Worm (Caenorhabditis elegans) whole organism, late embryonic: ENCODE results near the gene F14D7.6.
A peak's percentile ranks its signal among the peaks of the same experiment; 100 is the strongest.

Source experiments
- C08G9.2 ChIP-seq: sonication (generic microtip); optimal IDR thresholded peaks from 2 replicates; lab custom pipeline; 2016; ENCODE audit warnings: mild to moderate bottlenecking, missing genetic modification characterization, moderate library complexity, missing compliant biosample characterization
- C38D4.7 ChIP-seq: fragments of 200-800 bp; sonication (Bioruptor generic); optimal IDR thresholded peaks from 2 replicates; lab custom pipeline; 2018; ENCODE audit warnings: mild to moderate bottlenecking, missing genetic modification characterization, moderate library complexity, missing compliant biosample characterization
- F13H6.1 ChIP-seq: sonication (generic microtip); optimal IDR thresholded peaks from 2 replicates; lab custom pipeline; 2016; ENCODE audit warnings: missing genetic modification characterization, missing compliant biosample characterization
- ceh-14 ChIP-seq: sonication (generic microtip); optimal IDR thresholded peaks from 2 replicates; lab custom pipeline; 2016; ENCODE audit warnings: missing genotype, missing genetic modification characterization, missing compliant biosample characterization
- ceh-18 ChIP-seq: sonication (generic microtip); optimal IDR thresholded peaks from 2 replicates; lab custom pipeline; 2016; ENCODE audit warnings: missing genetic modification characterization, missing compliant biosample characterization
- ceh-2 ChIP-seq: sonication (generic microtip); optimal IDR thresholded peaks from 2 replicates; lab custom pipeline; 2016; ENCODE audit warnings: missing genotype, missing genetic modification characterization, missing compliant biosample characterization
- ceh-24 ChIP-seq: sonication (generic microtip); optimal IDR thresholded peaks from 2 replicates; lab custom pipeline; 2016; ENCODE audit warnings: mild to moderate bottlenecking, missing genetic modification characterization, missing compliant biosample characterization
- ceh-31 ChIP-seq: sonication (generic microtip); optimal IDR thresholded peaks from 2 replicates; lab custom pipeline; 2016; ENCODE audit warnings: missing genetic modification characterization, missing compliant biosample characterization
- ceh-34 ChIP-seq: sonication (generic microtip); optimal IDR thresholded peaks from 2 replicates; lab custom pipeline; 2016; ENCODE audit warnings: mild to moderate bottlenecking, missing genetic modification characterization, missing compliant biosample characterization
- ceh-6 ChIP-seq: fragments of 200-800 bp; sonication (Bioruptor generic); optimal IDR thresholded peaks from 2 replicates; lab custom pipeline; 2018; ENCODE audit warnings: mild to moderate bottlenecking, missing genetic modification characterization, missing compliant biosample characterization
- ceh-9 ChIP-seq: sonication (generic microtip); optimal IDR thresholded peaks from 2 replicates; lab custom pipeline; 2016; ENCODE audit warnings: mild to moderate bottlenecking, missing genetic modification characterization, inconsistent platforms, missing compliant biosample characterization
- dmd-4 ChIP-seq: sonication (generic microtip); optimal IDR thresholded peaks from 2 replicates; lab custom pipeline; 2016; ENCODE audit warnings: borderline replicate concordance, missing genetic modification characterization, missing compliant biosample characterization
- dve-1 ChIP-seq: sonication (generic microtip); optimal IDR thresholded peaks from 2 replicates; lab custom pipeline; 2017; ENCODE audit warnings: antibody characterized with exemption, mild to moderate bottlenecking, missing genetic modification characterization, missing compliant biosample characterization
- ets-4 ChIP-seq: sonication (generic microtip); optimal IDR thresholded peaks from 2 replicates; lab custom pipeline; 2016; ENCODE audit warnings: missing genetic modification characterization, missing compliant biosample characterization
- fax-1 ChIP-seq: sonication (generic microtip); optimal IDR thresholded peaks from 2 replicates; lab custom pipeline; 2016; ENCODE audit warnings: missing genotype, missing genetic modification characterization, missing compliant biosample characterization
- fkh-10 ChIP-seq: fragments of 150-350 bp; optimal IDR thresholded peaks from 2 replicates; lab custom pipeline; 2014; ENCODE audit warnings: missing biosample characterization, missing genetic modification reagents, missing genetic modification characterization
- fkh-6 ChIP-seq: sonication (generic microtip); optimal IDR thresholded peaks from 2 replicates; lab custom pipeline; 2016; ENCODE audit warnings: missing genetic modification characterization, missing compliant biosample characterization
- hlh-13 ChIP-seq: fragments of 200-800 bp; sonication (Bioruptor generic); optimal IDR thresholded peaks from 2 replicates; lab custom pipeline; 2018; ENCODE audit warnings: mild to moderate bottlenecking, missing genetic modification characterization, missing compliant biosample characterization
- hlh-6 ChIP-seq: sonication (generic microtip); optimal IDR thresholded peaks from 2 replicates; lab custom pipeline; 2016; ENCODE audit warnings: missing genotype, missing genetic modification characterization, missing compliant biosample characterization
- hlh-8 ChIP-seq: sonication (generic microtip); optimal IDR thresholded peaks from 2 replicates; lab custom pipeline; 2016; ENCODE audit warnings: missing genotype, missing genetic modification characterization, missing compliant biosample characterization
- lim-6 ChIP-seq: sonication (generic microtip); optimal IDR thresholded peaks from 2 replicates; lab custom pipeline; 2016; ENCODE audit warnings: missing genetic modification characterization, missing compliant biosample characterization
- madf-2 ChIP-seq: sonication (generic microtip); optimal IDR thresholded peaks from 2 replicates; lab custom pipeline; 2017; ENCODE audit warnings: missing genetic modification characterization, missing compliant biosample characterization
- mec-3 ChIP-seq: sonication (generic microtip); optimal IDR thresholded peaks from 2 replicates; lab custom pipeline; 2016; ENCODE audit warnings: borderline replicate concordance, missing genetic modification characterization, missing compliant biosample characterization
- nfya-1 ChIP-seq: sonication (generic microtip); optimal IDR thresholded peaks from 2 replicates; lab custom pipeline; 2017; ENCODE audit warnings: missing genetic modification characterization, mild to moderate bottlenecking, missing compliant biosample characterization, antibody characterized with exemption, moderate library complexity
- nhr-232 ChIP-seq: sonication (generic microtip); optimal IDR thresholded peaks from 2 replicates; lab custom pipeline; 2016; ENCODE audit warnings: missing genetic modification characterization, missing compliant biosample characterization
- pag-3 ChIP-seq: sonication (generic microtip); optimal IDR thresholded peaks from 2 replicates; lab custom pipeline; 2016; ENCODE audit warnings: missing compliant biosample characterization, missing genetic modification characterization, borderline replicate concordance
- pat-9 ChIP-seq: fragments of 200-800 bp; sonication (Bioruptor generic); optimal IDR thresholded peaks from 2 replicates; lab custom pipeline; 2018; ENCODE audit warnings: mild to moderate bottlenecking, missing genetic modification characterization, moderate library complexity, missing compliant biosample characterization
- pqm-1 ChIP-seq: sonication (generic microtip); optimal IDR thresholded peaks from 2 replicates; lab custom pipeline; 2016; ENCODE audit warnings: missing genetic modification characterization, missing compliant biosample characterization
- pros-1 ChIP-seq: fragments of 150-350 bp; optimal IDR thresholded peaks from 2 replicates; lab custom pipeline; 2014; ENCODE audit warnings: missing biosample characterization, missing genetic modification reagents, missing genetic modification characterization
- ref-2 ChIP-seq: sonication (generic microtip); optimal IDR thresholded peaks from 2 replicates; lab custom pipeline; 2016; ENCODE audit warnings: missing genetic modification characterization, missing compliant biosample characterization
- rnt-1 ChIP-seq: sonication (generic microtip); optimal IDR thresholded peaks from 2 replicates; lab custom pipeline; 2016; ENCODE audit warnings: missing genetic modification characterization, missing compliant biosample characterization
- sdc-2 ChIP-seq: sonication (generic microtip); optimal IDR thresholded peaks from 2 replicates; lab custom pipeline; 2016; ENCODE audit warnings: missing genotype, missing genetic modification characterization, missing compliant biosample characterization
- sox-2 ChIP-seq: fragments of 200-800 bp; sonication (Bioruptor generic); IDR thresholded peaks from 2 replicates; pipeline ENCODE4 v1.3.6; 2022; ENCODE audit warnings: missing genetic modification reagents, missing genetic modification characterization, missing compliant biosample characterization
- syd-9 ChIP-seq: sonication (generic microtip); optimal IDR thresholded peaks from 2 replicates; lab custom pipeline; 2016; ENCODE audit warnings: mild to moderate bottlenecking, missing genetic modification characterization, moderate library complexity, missing compliant biosample characterization
- tbx-2 ChIP-seq: sonication (generic microtip); optimal IDR thresholded peaks from 2 replicates; lab custom pipeline; 2016; ENCODE audit warnings: missing genetic modification characterization, missing compliant biosample characterization
- ttx-3 ChIP-seq: sonication (generic microtip); optimal IDR thresholded peaks from 2 replicates; lab custom pipeline; 2016; ENCODE audit warnings: missing genetic modification reagents, missing genetic modification characterization, missing compliant biosample characterization
- unc-3 ChIP-seq, 2 experiments: fragments of 200-800 bp in 1 of 2; sonication (Bioruptor generic) in 1 of 2; sonication (generic microtip) in 1 of 2; conservative IDR thresholded peaks in 1 of 2; optimal IDR thresholded peaks in 1 of 2; 2 replicates each; pipeline versions ENCODE4 v1.3.6 to Lab custom; 2016 to 2022; ENCODE audit warnings: missing compliant biosample characterization in 2 of 2, missing genetic modification characterization in 2 of 2, missing genetic modification reagents in 1 of 2
- unc-42 ChIP-seq: sonication (generic microtip); optimal IDR thresholded peaks from 2 replicates; lab custom pipeline; 2016; ENCODE audit warnings: missing genotype, missing genetic modification characterization, missing compliant biosample characterization
- unc-55 ChIP-seq: sonication (generic microtip); optimal IDR thresholded peaks from 2 replicates; lab custom pipeline; 2017; ENCODE audit warnings: missing biosample characterization, missing genetic modification reagents, missing genetic modification characterization
- unc-86 ChIP-seq: sonication (generic microtip); optimal IDR thresholded peaks from 2 replicates; lab custom pipeline; 2016; ENCODE audit warnings: missing genetic modification characterization, missing compliant biosample characterization
- zip-5 ChIP-seq: sonication (generic microtip); optimal IDR thresholded peaks from 2 replicates; lab custom pipeline; 2016; ENCODE audit warnings: missing genetic modification characterization, missing compliant biosample characterization
- ztf-16 ChIP-seq: sonication (generic microtip); optimal IDR thresholded peaks from 2 replicates; lab custom pipeline; 2017; ENCODE audit warnings: missing genetic modification characterization, missing compliant biosample characterization

Gene F14D7.6

DNA sequence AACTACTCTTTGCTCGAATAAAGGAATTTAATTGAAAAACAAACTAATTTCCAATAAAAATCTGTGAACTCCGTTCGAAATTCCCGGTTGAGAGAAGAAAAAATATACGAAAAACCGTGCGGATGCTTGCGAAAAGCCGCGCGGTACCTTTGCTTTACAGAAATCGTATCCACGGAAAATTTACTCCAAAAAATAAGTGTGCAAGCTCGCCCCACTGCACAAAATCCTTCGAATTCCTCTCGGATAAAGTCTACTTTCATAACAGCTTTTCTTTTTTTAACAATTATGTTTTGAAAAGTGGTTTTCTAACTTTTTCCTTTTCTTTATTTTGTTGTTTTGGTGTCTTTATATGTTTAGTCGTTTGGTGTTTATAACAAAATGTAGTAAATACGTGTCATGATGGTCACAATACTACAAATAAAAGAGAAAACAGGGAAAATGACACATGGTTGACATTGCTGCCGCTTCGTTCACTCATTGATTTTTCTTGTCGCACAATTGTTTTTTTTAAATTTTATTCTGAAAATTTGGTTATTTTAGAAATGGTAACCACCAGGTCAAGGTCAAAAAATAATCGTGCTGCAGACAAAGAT is 46.1 kb downstream of the F14D7.6 start, which contains the start of gene cept-2 (continued):
- TF ChIP-seq fax-1 (tag; lab: Kevin White, UChicago), result peak; percentile 75
- peak; percentile 32 for TF ChIP-seq zip-5 (tag; lab: Kevin White, UChicago)
- TF ChIP-seq ceh-9, result no peak
- TF ChIP-seq ztf-16, result peak; percentile 57
- TF ChIP-seq lim-6 (tag; lab: Kevin White, UChicago), result peak; percentile 73
- peak; percentile 83 for TF ChIP-seq unc-42
- no peak for TF ChIP-seq C38D4.7 (GFP tag; lab: Kevin White, UChicago)
- TF ChIP-seq hlh-13 (GFP tag; lab: Kevin White, UChicago), result no peak
- no peak for TF ChIP-seq mec-3 (tag; lab: Kevin White, UChicago)
- no peak for TF ChIP-seq sox-2 (GFP tag; lab: Robert Waterston, UW)
- TF ChIP-seq ceh-6 (GFP tag; lab: Kevin White, UChicago), result no peak
- TF ChIP-seq dmd-4 (tag; lab: Kevin White, UChicago), result no peak
- peak; percentile 58 for TF ChIP-seq hlh-8 (tag; lab: Kevin White, UChicago)
- TF ChIP-seq ceh-18, result peak; percentile 77
- no peak for TF ChIP-seq nhr-232
- TF ChIP-seq nfya-1 (tag; lab: Kevin White, UChicago), result peak; percentile 75

DNA sequence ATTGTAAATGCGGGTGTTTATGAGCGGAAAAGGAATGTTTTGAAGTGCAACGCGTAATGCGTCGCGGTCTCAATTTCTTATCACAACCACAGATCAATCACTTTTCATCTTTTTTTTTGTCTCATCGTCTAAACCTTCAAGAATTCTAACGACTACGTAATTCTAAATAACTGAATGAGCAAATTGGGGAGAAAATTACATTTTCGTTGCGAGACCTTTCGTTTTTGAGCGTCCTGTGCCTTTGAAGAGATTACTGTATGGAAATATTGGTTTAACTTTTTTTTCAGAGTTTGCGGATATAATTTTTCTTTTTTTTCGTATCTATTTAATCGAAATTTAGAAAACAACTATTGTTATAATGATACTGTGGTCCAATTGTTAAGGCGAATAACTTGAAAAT is 49.3 kb downstream of the F14D7.6 start:
- TF ChIP-seq ceh-2 (tag; lab: Kevin White, UChicago), result no peak
- TF ChIP-seq fax-1 (tag; lab: Kevin White, UChicago), result no peak
- no peak for TF ChIP-seq sdc-2
- TF ChIP-seq F13H6.1 (tag; lab: Kevin White, UChicago), result no peak
- TF ChIP-seq ceh-9, result no peak
- TF ChIP-seq hlh-13 (GFP tag; lab: Kevin White, UChicago), result no peak
- TF ChIP-seq, all 69 proteins: peak for 0

DNA sequence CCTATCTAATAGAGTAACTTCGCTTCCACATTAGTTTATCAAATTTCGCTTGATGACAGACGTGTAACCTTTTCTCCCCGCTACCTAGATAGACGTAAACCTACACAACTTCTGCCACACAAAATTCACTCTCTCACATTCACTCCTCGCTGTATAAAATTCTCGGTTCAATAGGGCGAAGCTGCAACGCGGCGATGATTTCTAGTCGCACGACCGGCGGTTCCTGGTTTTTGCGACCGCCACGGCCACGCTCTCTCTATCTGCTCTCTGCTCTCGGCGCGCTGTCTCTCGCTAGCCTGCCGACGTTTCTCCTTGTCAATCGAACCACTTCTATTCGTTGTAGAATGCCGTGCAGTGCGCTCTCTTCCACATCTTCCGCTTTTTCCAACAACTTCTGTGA is 49.7 kb downstream of the F14D7.6 start:
- TF ChIP-seq pqm-1 (tag; lab: Kevin White, UChicago) (peak; percentile 15), dve-1 (tag; lab: Kevin White, UChicago) (peak; percentile 22), ttx-3 (tag; lab: Kevin White, UChicago) (no peak), syd-9 (peak; percentile 24), fkh-6 (tag; lab: Kevin White, UChicago) (peak; percentile 53), F13H6.1 (tag; lab: Kevin White, UChicago) (peak; percentile 3), ceh-14 (tag; lab: Kevin White, UChicago) (peak; percentile 55), ref-2 (tag; lab: Kevin White, UChicago) (peak; percentile 54), pat-9 (tag; lab: Kevin White, UChicago) (no peak), ceh-24 (tag; lab: Kevin White, UChicago) (no peak), sox-2 (GFP tag; lab: Robert Waterston, UW) (no peak), unc-86 (tag; lab: Kevin White, UChicago) (no peak), ceh-2 (tag; lab: Kevin White, UChicago) (peak; percentile 7), ceh-34 (tag; lab: Kevin White, UChicago) (peak; percentile 43), unc-42 (peak; percentile 72), ceh-9 (no peak), madf-2 (tag; lab: Kevin White, UChicago) (peak; percentile 0), hlh-8 (tag; lab: Kevin White, UChicago) (peak; percentile 11), pag-3 (no peak), nhr-232 (no peak), ets-4 (tag; lab: Kevin White, UChicago) (peak; percentile 38), fkh-10 (GFP tag; lab: Kevin White, UChicago) (peak; percentile 14), rnt-1 (tag; lab: Kevin White, UChicago) (peak; percentile 60), ceh-31 (tag; lab: Kevin White, UChicago) (peak; percentile 78), sdc-2 (peak; percentile 3), C08G9.2 (tag; lab: Kevin White, UChicago) (peak; percentile 64), ceh-18 (peak; percentile 79), pros-1 (tag; lab: Kevin White, UChicago) (peak; percentile 58), unc-55 (GFP tag; lab: Kevin White, UChicago) (no peak), ceh-6 (GFP tag; lab: Kevin White, UChicago) (no peak), hlh-6 (tag; lab: Kevin White, UChicago) (peak; percentile 41), tbx-2 (tag; lab: Kevin White, UChicago) (peak; percentile 75), unc-3 (GFP tag; conservative IDR thresholded peaks at IDR 0.05; lab: Robert Waterston, UW) (no peak), unc-3 (tag; optimal IDR thresholded peaks at IDR 0.05; lab: Kevin White, UChicago) (no peak), nfya-1 (tag; lab: Kevin White, UChicago) (peak; percentile 62)
